Worm (Caenorhabditis elegans) whole organism, late embryonic: Measurements from ENCODE around the gene nduc-2.

Source experiments
- C08G9.2 ChIP-seq: sonication (generic microtip); optimal IDR thresholded peaks from 2 replicates; lab custom pipeline; 2016; ENCODE audit warnings: mild to moderate bottlenecking, missing genetic modification characterization, moderate library complexity, missing compliant biosample characterization
- K02D7.2 ChIP-seq: sonication (generic microtip); optimal IDR thresholded peaks from 2 replicates; lab custom pipeline; 2017; ENCODE audit warnings: mild to moderate bottlenecking, missing genetic modification characterization, missing compliant biosample characterization
- ahr-1 ChIP-seq: sonication (generic microtip); optimal IDR thresholded peaks from 2 replicates; lab custom pipeline; 2016; ENCODE audit warnings: missing genetic modification characterization, missing compliant biosample characterization
- ama-1 ChIP-seq: fragments of 150-350 bp; optimal IDR thresholded peaks from 2 replicates; lab custom pipeline; 2014
- ceh-19 ChIP-seq: fragments of 200-800 bp; sonication (Bioruptor generic); optimal IDR thresholded peaks from 2 replicates; lab custom pipeline; 2018; ENCODE audit warnings: mild to moderate bottlenecking, missing genetic modification characterization, missing compliant biosample characterization
- ceh-2 ChIP-seq: sonication (generic microtip); optimal IDR thresholded peaks from 2 replicates; lab custom pipeline; 2016; ENCODE audit warnings: missing genotype, missing genetic modification characterization, missing compliant biosample characterization
- ceh-22 ChIP-seq: sonication (generic microtip); optimal IDR thresholded peaks from 2 replicates; lab custom pipeline; 2017; ENCODE audit warnings: missing biosample characterization, missing genetic modification characterization
- ceh-24 ChIP-seq: sonication (generic microtip); optimal IDR thresholded peaks from 2 replicates; lab custom pipeline; 2016; ENCODE audit warnings: mild to moderate bottlenecking, missing genetic modification characterization, missing compliant biosample characterization
- ceh-30 ChIP-seq: fragments of 150-350 bp; optimal IDR thresholded peaks from 2 replicates; lab custom pipeline; 2014; ENCODE audit warnings: missing biosample characterization, missing genetic modification characterization
- ceh-31 ChIP-seq: sonication (generic microtip); optimal IDR thresholded peaks from 2 replicates; lab custom pipeline; 2016; ENCODE audit warnings: missing genetic modification characterization, missing compliant biosample characterization
- ceh-34 ChIP-seq: sonication (generic microtip); optimal IDR thresholded peaks from 2 replicates; lab custom pipeline; 2016; ENCODE audit warnings: mild to moderate bottlenecking, missing genetic modification characterization, missing compliant biosample characterization
- ceh-45 ChIP-seq: fragments of 200-800 bp; sonication (Bioruptor generic); IDR thresholded peaks from 2 replicates; pipeline ENCODE4 v1.3.6; 2022; ENCODE audit warnings: missing genetic modification reagents, missing genetic modification characterization, missing compliant biosample characterization
- ceh-48 ChIP-seq: sonication (generic microtip); optimal IDR thresholded peaks from 2 replicates; lab custom pipeline; 2016; ENCODE audit warnings: missing genetic modification characterization, inconsistent platforms, missing compliant biosample characterization
- ceh-6 ChIP-seq: fragments of 200-800 bp; sonication (Bioruptor generic); optimal IDR thresholded peaks from 2 replicates; lab custom pipeline; 2018; ENCODE audit warnings: mild to moderate bottlenecking, missing genetic modification characterization, missing compliant biosample characterization
- ceh-9 ChIP-seq: sonication (generic microtip); optimal IDR thresholded peaks from 2 replicates; lab custom pipeline; 2016; ENCODE audit warnings: mild to moderate bottlenecking, missing genetic modification characterization, inconsistent platforms, missing compliant biosample characterization
- che-1 ChIP-seq: sonication (generic microtip); optimal IDR thresholded peaks from 2 replicates; lab custom pipeline; 2016; ENCODE audit warnings: mild to moderate bottlenecking, missing genetic modification characterization, missing compliant biosample characterization
- elt-2 ChIP-seq: sonication (generic microtip); optimal IDR thresholded peaks from 2 replicates; lab custom pipeline; 2016; ENCODE audit warnings: missing genetic modification reagents, missing genetic modification characterization, missing compliant biosample characterization
- fkh-10 ChIP-seq: fragments of 150-350 bp; optimal IDR thresholded peaks from 2 replicates; lab custom pipeline; 2014; ENCODE audit warnings: missing biosample characterization, missing genetic modification reagents, missing genetic modification characterization
- fkh-6 ChIP-seq: sonication (generic microtip); optimal IDR thresholded peaks from 2 replicates; lab custom pipeline; 2016; ENCODE audit warnings: missing genetic modification characterization, missing compliant biosample characterization
- gmeb-2 ChIP-seq: sonication (generic microtip); optimal IDR thresholded peaks from 2 replicates; lab custom pipeline; 2016; ENCODE audit warnings: missing genetic modification characterization, inconsistent platforms, missing compliant biosample characterization
- hlh-30 ChIP-seq: sonication (generic microtip); optimal IDR thresholded peaks from 2 replicates; lab custom pipeline; 2017; ENCODE audit warnings: antibody characterized with exemption, missing genetic modification characterization, missing compliant biosample characterization; ENCODE audit not compliant: insufficient read depth
- hlh-8 ChIP-seq: sonication (generic microtip); optimal IDR thresholded peaks from 2 replicates; lab custom pipeline; 2016; ENCODE audit warnings: missing genotype, missing genetic modification characterization, missing compliant biosample characterization
- nfya-1 ChIP-seq: sonication (generic microtip); optimal IDR thresholded peaks from 2 replicates; lab custom pipeline; 2017; ENCODE audit warnings: missing genetic modification characterization, mild to moderate bottlenecking, missing compliant biosample characterization, antibody characterized with exemption, moderate library complexity
- nhr-11 ChIP-seq: fragments of 150-350 bp; optimal IDR thresholded peaks from 2 replicates; lab custom pipeline; 2014; ENCODE audit warnings: missing biosample characterization, missing genetic modification characterization
- nhr-232 ChIP-seq: sonication (generic microtip); optimal IDR thresholded peaks from 2 replicates; lab custom pipeline; 2016; ENCODE audit warnings: missing genetic modification characterization, missing compliant biosample characterization
- npax-4 ChIP-seq: sonication (generic microtip); optimal IDR thresholded peaks from 2 replicates; lab custom pipeline; 2016; ENCODE audit warnings: missing genetic modification characterization, missing compliant biosample characterization
- odd-2 ChIP-seq: sonication (generic microtip); optimal IDR thresholded peaks from 2 replicates; lab custom pipeline; 2017; ENCODE audit warnings: antibody characterized with exemption, mild to moderate bottlenecking, missing genetic modification characterization, missing compliant biosample characterization
- pat-9 ChIP-seq: fragments of 200-800 bp; sonication (Bioruptor generic); optimal IDR thresholded peaks from 2 replicates; lab custom pipeline; 2018; ENCODE audit warnings: mild to moderate bottlenecking, missing genetic modification characterization, moderate library complexity, missing compliant biosample characterization
- pqm-1 ChIP-seq: sonication (generic microtip); optimal IDR thresholded peaks from 2 replicates; lab custom pipeline; 2016; ENCODE audit warnings: missing genetic modification characterization, missing compliant biosample characterization
- pros-1 ChIP-seq: fragments of 150-350 bp; optimal IDR thresholded peaks from 2 replicates; lab custom pipeline; 2014; ENCODE audit warnings: missing biosample characterization, missing genetic modification reagents, missing genetic modification characterization
- ref-2 ChIP-seq: sonication (generic microtip); optimal IDR thresholded peaks from 2 replicates; lab custom pipeline; 2016; ENCODE audit warnings: missing genetic modification characterization, missing compliant biosample characterization
- sox-2 ChIP-seq: fragments of 200-800 bp; sonication (Bioruptor generic); IDR thresholded peaks from 2 replicates; pipeline ENCODE4 v1.3.6; 2022; ENCODE audit warnings: missing genetic modification reagents, missing genetic modification characterization, missing compliant biosample characterization
- syd-9 ChIP-seq: sonication (generic microtip); optimal IDR thresholded peaks from 2 replicates; lab custom pipeline; 2016; ENCODE audit warnings: mild to moderate bottlenecking, missing genetic modification characterization, moderate library complexity, missing compliant biosample characterization
- tbx-2 ChIP-seq: sonication (generic microtip); optimal IDR thresholded peaks from 2 replicates; lab custom pipeline; 2016; ENCODE audit warnings: missing genetic modification characterization, missing compliant biosample characterization
- unc-42 ChIP-seq: sonication (generic microtip); optimal IDR thresholded peaks from 2 replicates; lab custom pipeline; 2016; ENCODE audit warnings: missing genotype, missing genetic modification characterization, missing compliant biosample characterization
- unc-86 ChIP-seq: sonication (generic microtip); optimal IDR thresholded peaks from 2 replicates; lab custom pipeline; 2016; ENCODE audit warnings: missing genetic modification characterization, missing compliant biosample characterization
- ztf-16 ChIP-seq: sonication (generic microtip); optimal IDR thresholded peaks from 2 replicates; lab custom pipeline; 2017; ENCODE audit warnings: missing genetic modification characterization, missing compliant biosample characterization

Gene nduc-2

ce11 chrIII:2804461-2804860 is 17.8 kb downstream of the nduc-2 start:
- TF ChIP-seq ref-2 (no peak), pqm-1 (tag; lab: Kevin White, UChicago) (no peak), hlh-30 (tag; lab: Kevin White, UChicago) (peak; percentile 95), ceh-19 (GFP tag; lab: Kevin White, UChicago) (no peak), nfya-1 (tag; lab: Kevin White, UChicago) (no peak), ceh-34 (no peak), syd-9 (no peak)
- TF ChIP-seq, all 69 proteins: peak for 1

ce11 chrIII:2805084-2805483 is 18.4 kb downstream of the nduc-2 start, which contains the start of gene Y71H2AM.3:
TSS of gene Y71H2AM.3 (plus strand) at chrIII:2805430.
- TF ChIP-seq ama-1 (no peak), unc-42 (peak; percentile 52), unc-86 (tag; lab: Kevin White, UChicago) (no peak), odd-2 (tag; lab: Kevin White, UChicago) (no peak), nfya-1 (tag; lab: Kevin White, UChicago) (peak; percentile 9)

- TF ChIP-seq fkh-10 (GFP tag; lab: Kevin White, UChicago) (no peak), ceh-45 (GFP tag; lab: Robert Waterston, UW) (no peak), nhr-232 (tag; lab: Kevin White, UChicago) (no peak), ceh-34 (no peak), hlh-30 (tag; lab: Kevin White, UChicago) (no peak), sox-2 (GFP tag; lab: Robert Waterston, UW) (no peak), fkh-6 (tag; lab: Kevin White, UChicago) (no peak), ceh-2 (tag; lab: Kevin White, UChicago) (no peak), che-1 (tag; lab: Kevin White, UChicago) (no peak), C08G9.2 (tag; lab: Kevin White, UChicago) (no peak), pros-1 (no peak), ztf-16 (no peak), gmeb-2 (no peak), ceh-31 (no peak), ceh-22 (tag; lab: Kevin White, UChicago) (no peak), unc-42 (no peak), K02D7.2 (tag; lab: Kevin White, UChicago) (no peak)
These were observed 24.8 kb downstream of the nduc-2 start for ce11 chrIII:2811410-2811809.

ce11 chrIII:2814919-2815554 is 28.4 kb downstream of the nduc-2 start, which contains the start of gene tufm-1:
TSS of gene tufm-1 (minus strand) at chrIII:2814969.
- peak; percentile 80 for TF ChIP-seq unc-42
- TF ChIP-seq nfya-1 (tag; lab: Kevin White, UChicago) = peak; percentile 61
- TF ChIP-seq ceh-24 (tag; lab: Kevin White, UChicago) = no peak
- no peak for TF ChIP-seq ceh-48 (tag; lab: Kevin White, UChicago)
- TF ChIP-seq nhr-11 = no peak
- no peak for TF ChIP-seq pat-9 (tag; lab: Kevin White, UChicago)
- TF ChIP-seq hlh-8 (tag; lab: Kevin White, UChicago) = no peak
- no peak for TF ChIP-seq ahr-1 (tag; lab: Kevin White, UChicago)
- TF ChIP-seq ceh-45 (GFP tag; lab: Robert Waterston, UW) = no peak
- peak; percentile 61 for TF ChIP-seq elt-2 (tag; lab: Kevin White, UChicago)
- TF ChIP-seq ceh-6 = no peak
- no peak for TF ChIP-seq npax-4 (tag; lab: Kevin White, UChicago)
- no peak for TF ChIP-seq fkh-6 (tag; lab: Kevin White, UChicago)
- TF ChIP-seq ceh-30 = no peak
- TF ChIP-seq ceh-31 = peak; percentile 19
- TF ChIP-seq ceh-9 (tag; lab: Kevin White, UChicago) = no peak
- TF ChIP-seq tbx-2 (tag; lab: Kevin White, UChicago) = no peak
